Worm (Caenorhabditis elegans) whole organism, L4 larva: ENCODE results near the gene tsp-21.

Source experiments
- D1046.2 ChIP-seq: fragments of 200-800 bp; sonication (Bioruptor generic); IDR thresholded peaks from 2 replicates; pipeline ENCODE4 v1.3.6; 2022; ENCODE audit warnings: missing genetic modification characterization, missing compliant biosample characterization
- F10B5.3 ChIP-seq: sonication (generic microtip); optimal IDR thresholded peaks from 2 replicates; lab custom pipeline; 2016; ENCODE audit warnings: mild to moderate bottlenecking, missing genetic modification characterization, missing compliant biosample characterization
- R02D3.7 ChIP-seq: fragments of 150-350 bp; sonication (generic microtip); optimal IDR thresholded peaks from 3 replicates; lab custom pipeline; 2014; ENCODE audit warnings: missing biosample characterization, missing genetic modification characterization
- T20F7.1 ChIP-seq: fragments of 200-800 bp; sonication (Bioruptor generic); optimal IDR thresholded peaks from 2 replicates; lab custom pipeline; 2018; ENCODE audit warnings: mild to moderate bottlenecking, missing genetic modification characterization, missing compliant biosample characterization
- T26A8.4 ChIP-seq: fragments of 200-800 bp; sonication (Bioruptor generic); IDR thresholded peaks from 2 replicates; pipeline ENCODE4 v1.3.6; 2022; ENCODE audit warnings: missing genetic modification characterization, missing compliant biosample characterization
- ZK337.2 ChIP-seq: fragments of 200-800 bp; sonication (Bioruptor generic); IDR thresholded peaks from 2 replicates; pipeline ENCODE4 v1.3.6; 2022; ENCODE audit warnings: missing genetic modification reagents, missing genetic modification characterization, missing compliant biosample characterization
- ama-1 ChIP-seq: fragments of 150-350 bp; optimal IDR thresholded peaks from 2 replicates; lab custom pipeline; 2014; ENCODE audit warnings: inconsistent platforms, mixed read lengths
- ceh-28 ChIP-seq: fragments of 150-350 bp; optimal IDR thresholded peaks from 2 replicates; lab custom pipeline; 2014; ENCODE audit warnings: missing biosample characterization, missing genetic modification reagents, missing genetic modification characterization
- ceh-44 ChIP-seq: fragments of 200-800 bp; sonication (Bioruptor generic); IDR thresholded peaks from 2 replicates; pipeline ENCODE4 v1.3.6; 2022; ENCODE audit warnings: missing genetic modification reagents, missing genetic modification characterization, missing compliant biosample characterization
- cey-2 ChIP-seq: sonication (generic microtip); optimal IDR thresholded peaks from 3 replicates; lab custom pipeline; 2017; ENCODE audit warnings: missing genetic modification characterization, mild to moderate bottlenecking, missing compliant biosample characterization, antibody characterized with exemption, borderline replicate concordance; ENCODE audit not compliant: insufficient read depth
- daf-12 ChIP-seq: fragments of 150-350 bp; optimal IDR thresholded peaks from 2 replicates; lab custom pipeline; 2014; ENCODE audit warnings: missing biosample characterization, missing genetic modification reagents, missing genetic modification characterization
- daf-19 ChIP-seq: fragments of 200-800 bp; sonication (Bioruptor generic); conservative IDR thresholded peaks from 2 replicates; pipeline ENCODE4 v1.3.6; 2022; ENCODE audit warnings: missing genetic modification characterization, missing compliant biosample characterization
- dmd-8 ChIP-seq: fragments of 200-800 bp; sonication (Bioruptor generic); IDR thresholded peaks from 2 replicates; pipeline ENCODE4 v1.3.6; 2022; ENCODE audit warnings: missing genetic modification characterization, missing compliant biosample characterization
- dpl-1 ChIP-seq: fragments of 150-350 bp; optimal IDR thresholded peaks from 2 replicates; lab custom pipeline; 2014; ENCODE audit warnings: missing biosample characterization, missing genetic modification reagents, missing genetic modification characterization
- duxl-1 ChIP-seq: sonication (generic microtip); optimal IDR thresholded peaks from 2 replicates; lab custom pipeline; 2016; ENCODE audit warnings: mild to moderate bottlenecking, missing genetic modification characterization, moderate library complexity, missing compliant biosample characterization; ENCODE audit not compliant: poor library complexity
- dve-1 ChIP-seq: sonication (generic microtip); optimal IDR thresholded peaks from 2 replicates; lab custom pipeline; 2017; ENCODE audit warnings: antibody characterized with exemption, mild to moderate bottlenecking, missing genetic modification characterization, missing compliant biosample characterization; ENCODE audit not compliant: insufficient read depth
- fkh-10 ChIP-seq: fragments of 150-350 bp; optimal IDR thresholded peaks from 2 replicates; lab custom pipeline; 2014; ENCODE audit warnings: missing biosample characterization, missing genetic modification reagents, missing genetic modification characterization
- hif-1 ChIP-seq, 2 experiments: sonication (generic microtip); optimal IDR thresholded peaks; 2 replicates each; lab custom pipeline; 2016 to 2017; ENCODE audit warnings: missing compliant biosample characterization in 2 of 2, missing genetic modification characterization in 2 of 2, missing genetic modification reagents in 2 of 2, missing genotype in 2 of 2, mild to moderate bottlenecking in 1 of 2
- hlh-11 ChIP-seq: fragments of 200-800 bp; sonication (Bioruptor generic); optimal IDR thresholded peaks from 2 replicates; lab custom pipeline; 2018; ENCODE audit warnings: mild to moderate bottlenecking, missing genetic modification characterization, missing compliant biosample characterization
- lin-13 ChIP-seq: fragments of 150-350 bp; optimal IDR thresholded peaks from 2 replicates; lab custom pipeline; 2014; ENCODE audit warnings: missing biosample characterization, missing genetic modification reagents, missing genetic modification characterization
- lin-15B ChIP-seq: fragments of 150-350 bp; sonication (generic microtip); optimal IDR thresholded peaks from 3 replicates; lab custom pipeline; 2014; ENCODE audit warnings: missing biosample characterization, missing genetic modification characterization
- lin-38 ChIP-seq: fragments of 200-800 bp; sonication (Bioruptor generic); IDR thresholded peaks from 2 replicates; pipeline ENCODE4 v1.3.6; 2022; ENCODE audit warnings: missing genetic modification reagents, missing genetic modification characterization, missing compliant biosample characterization
- lin-39 ChIP-seq: fragments of 150-350 bp; optimal IDR thresholded peaks from 2 replicates; lab custom pipeline; 2014; ENCODE audit warnings: missing biosample characterization, missing genetic modification reagents, missing genetic modification characterization
- lir-3 ChIP-seq: sonication (generic microtip); optimal IDR thresholded peaks from 2 replicates; lab custom pipeline; 2016; ENCODE audit warnings: mild to moderate bottlenecking, missing genetic modification characterization, missing compliant biosample characterization
- lsy-2 ChIP-seq, 2 experiments: fragments of 150-350 bp in 1 of 2; sonication (generic microtip) in 1 of 2; optimal IDR thresholded peaks; 2 replicates each; lab custom pipeline; 2014 to 2017; ENCODE audit warnings: missing biosample characterization in 2 of 2, missing genetic modification characterization in 2 of 2
- mep-1 ChIP-seq: fragments of 150-350 bp; sonication (generic microtip); optimal IDR thresholded peaks from 3 replicates; lab custom pipeline; 2014; ENCODE audit warnings: missing biosample characterization, missing genetic modification characterization
- mes-2 ChIP-seq: sonication (generic microtip); optimal IDR thresholded peaks from 2 replicates; lab custom pipeline; 2016; ENCODE audit warnings: missing genotype, mild to moderate bottlenecking, missing genetic modification characterization, missing compliant biosample characterization; ENCODE audit not compliant: poor library complexity, severe bottlenecking
- mxl-3 ChIP-seq: fragments of 200-800 bp; sonication (Bioruptor generic); optimal IDR thresholded peaks from 2 replicates; lab custom pipeline; 2018; ENCODE audit warnings: mild to moderate bottlenecking, missing genetic modification characterization, missing compliant biosample characterization
- nhr-10 ChIP-seq: fragments of 150-350 bp; optimal IDR thresholded peaks from 2 replicates; lab custom pipeline; 2014; ENCODE audit warnings: missing biosample characterization, missing genetic modification characterization
- nhr-237 ChIP-seq: sonication (generic microtip); optimal IDR thresholded peaks from 2 replicates; lab custom pipeline; 2017; ENCODE audit warnings: missing biosample characterization, missing genetic modification characterization
- nhr-25 ChIP-seq: sonication (generic microtip); optimal IDR thresholded peaks from 2 replicates; lab custom pipeline; 2017; ENCODE audit warnings: missing genetic modification characterization, mild to moderate bottlenecking, missing compliant biosample characterization, antibody characterized with exemption, moderate library complexity, borderline replicate concordance; ENCODE audit not compliant: insufficient read depth
- nhr-42 ChIP-seq: fragments of 200-800 bp; sonication (Bioruptor generic); IDR thresholded peaks from 2 replicates; pipeline ENCODE4 v1.3.6; 2022; ENCODE audit warnings: missing genetic modification characterization, missing compliant biosample characterization
- nhr-48 ChIP-seq: sonication (generic microtip); optimal IDR thresholded peaks from 2 replicates; lab custom pipeline; 2016; ENCODE audit warnings: mild to moderate bottlenecking, missing genetic modification characterization, missing compliant biosample characterization
- nhr-76 ChIP-seq: fragments of 150-350 bp; optimal IDR thresholded peaks from 2 replicates; lab custom pipeline; 2014; ENCODE audit warnings: missing biosample characterization, missing genetic modification characterization
- pha-4 ChIP-seq, 2 experiments: fragments of 150-350 bp in 1 of 2; fragments of 200-800 bp in 1 of 2; sonication (Bioruptor generic) in 1 of 2; IDR thresholded peaks in 1 of 2; optimal IDR thresholded peaks in 1 of 2; 2 replicates each; pipeline versions ENCODE4 v1.3.6 to Lab custom; 2014 to 2022; ENCODE audit warnings: missing genetic modification characterization in 2 of 2, missing genetic modification reagents in 2 of 2, missing biosample characterization in 1 of 2, missing compliant biosample characterization in 1 of 2
- pqm-1 ChIP-seq: sonication (generic microtip); optimal IDR thresholded peaks from 2 replicates; lab custom pipeline; 2017; ENCODE audit warnings: missing biosample characterization, missing genetic modification characterization
- skn-1 ChIP-seq: fragments of 150-350 bp; optimal IDR thresholded peaks from 2 replicates; lab custom pipeline; 2014; ENCODE audit warnings: missing biosample characterization, missing genetic modification characterization
- snpc-1.2 ChIP-seq: fragments of 200-800 bp; sonication (Bioruptor generic); IDR thresholded peaks from 2 replicates; pipeline ENCODE4 v1.3.6; 2022; ENCODE audit warnings: missing genetic modification reagents, missing genetic modification characterization, missing compliant biosample characterization
- snpc-4 ChIP-seq: fragments of 150-350 bp; optimal IDR thresholded peaks from 2 replicates; lab custom pipeline; 2014; ENCODE audit warnings: missing biosample characterization, missing genetic modification characterization
- unc-39 ChIP-seq: sonication (generic microtip); optimal IDR thresholded peaks from 2 replicates; lab custom pipeline; 2017; ENCODE audit warnings: missing biosample characterization, missing genetic modification characterization
- zag-1 ChIP-seq: fragments of 150-350 bp; optimal IDR thresholded peaks from 2 replicates; lab custom pipeline; 2014; ENCODE audit warnings: missing biosample characterization, missing genetic modification characterization
- ztf-11 ChIP-seq: fragments of 150-350 bp; optimal IDR thresholded peaks from 2 replicates; lab custom pipeline; 2014; ENCODE audit warnings: missing biosample characterization, missing genetic modification characterization

The tsp-21 gene

DNA sequence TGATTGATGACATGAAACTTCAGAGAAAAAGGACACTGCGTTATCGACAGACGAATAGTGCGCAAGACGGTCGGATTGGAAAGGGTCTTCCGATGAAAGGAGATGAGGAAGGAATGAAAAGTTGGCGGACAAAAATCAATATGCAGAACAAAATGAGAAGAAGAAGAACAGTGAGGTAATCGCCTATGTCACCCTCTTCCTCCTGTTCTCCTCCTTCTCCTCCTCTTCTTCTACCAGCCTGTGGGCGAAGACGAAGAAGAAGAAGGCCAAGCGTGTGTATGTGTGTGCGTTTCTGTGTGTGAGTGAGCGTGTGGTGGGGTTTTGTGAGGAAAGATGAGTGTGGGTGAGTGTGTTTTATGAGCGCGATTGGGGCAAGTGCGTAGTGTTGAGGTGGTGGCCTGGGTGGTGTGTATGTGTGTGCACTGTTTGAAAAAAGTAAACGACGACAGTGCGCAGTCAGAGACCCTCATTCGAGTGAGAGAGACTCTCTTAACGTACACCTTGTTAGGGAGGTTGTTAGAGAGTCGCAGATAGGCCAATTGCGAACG lies at the start of gene tsp-21 (continued):
- TF ChIP-seq fkh-10 (no peak), hlh-11 (tag; lab: Kevin White, UChicago) (peak; percentile 89), pqm-1 (peak; percentile 36), skn-1 (no peak), F10B5.3 (peak; percentile 14), T20F7.1 (GFP tag; lab: Kevin White, UChicago) (no peak), T26A8.4 (GFP tag; lab: Robert Waterston, UW) (peak; percentile 61), lin-39 (tag; lab: Kevin White, UChicago) (no peak), unc-39 (tag; lab: Kevin White, UChicago) (no peak), ceh-28 (tag; lab: Kevin White, UChicago) (peak; percentile 47), pha-4 (GFP tag; IDR thresholded peaks at IDR 0.05; lab: Robert Waterston, UW) (no peak; the same call in 1 of the 2 replicates), pha-4 (tag; optimal IDR thresholded peaks at IDR 0.05; lab: Kevin White, UChicago) (peak; percentile 53), ZK337.2 (GFP tag; lab: Robert Waterston, UW) (no peak), hif-1 (tag; optimal IDR thresholded peaks at IDR 0.05; lab: Kevin White, UChicago) (peak in 1 of 2 experiments; percentile 68), ama-1 (lab: Kevin White, UChicago) (peak; percentile 73), mxl-3 (peak; percentile 81), dmd-8 (no peak), nhr-48 (tag; lab: Kevin White, UChicago) (no peak), D1046.2 (GFP tag; lab: Robert Waterston, UW) (no peak), lin-38 (GFP tag; lab: Robert Waterston, UW) (peak; percentile 60), lin-15B (tag; lab: Kevin White, UChicago) (no peak), ztf-11 (tag; lab: Kevin White, UChicago) (no peak), ceh-44 (GFP tag; lab: Robert Waterston, UW) (no peak), duxl-1 (tag; lab: Kevin White, UChicago) (peak; percentile 34), nhr-76 (tag; lab: Kevin White, UChicago) (no peak), dve-1 (peak; percentile 95), mep-1 (tag; lab: Kevin White, UChicago) (peak; percentile 96), lsy-2 (tag; optimal IDR thresholded peaks at IDR 0.05; lab: Kevin White, UChicago) (peak; percentile 77 to 78), lin-13 (GFP tag; lab: Kevin White, UChicago) (peak; percentile 74), daf-19 (no peak), nhr-237 (tag; lab: Kevin White, UChicago) (peak; percentile 27), nhr-42 (0 out of 2 replicates have a peak, but pooled peaks have one; percentile 43), mes-2 (tag; lab: Kevin White, UChicago) (peak; percentile 72), nhr-25 (tag; lab: Kevin White, UChicago) (peak; percentile 86), cey-2 (tag; lab: Kevin White, UChicago) (no peak), daf-12 (tag; lab: Kevin White, UChicago) (no peak), R02D3.7 (tag; lab: Kevin White, UChicago) (no peak), lir-3 (tag; lab: Kevin White, UChicago) (no peak), snpc-4 (no peak), snpc-1.2 (GFP tag; lab: Robert Waterston, UW) (no peak), dpl-1 (GFP tag; lab: Kevin White, UChicago) (peak; percentile 47), zag-1 (no peak), nhr-10 (tag; lab: Kevin White, UChicago) (peak; percentile 54)
